Worm (Caenorhabditis elegans): ENCODE results near the gene dpyd-1.

DNA sequence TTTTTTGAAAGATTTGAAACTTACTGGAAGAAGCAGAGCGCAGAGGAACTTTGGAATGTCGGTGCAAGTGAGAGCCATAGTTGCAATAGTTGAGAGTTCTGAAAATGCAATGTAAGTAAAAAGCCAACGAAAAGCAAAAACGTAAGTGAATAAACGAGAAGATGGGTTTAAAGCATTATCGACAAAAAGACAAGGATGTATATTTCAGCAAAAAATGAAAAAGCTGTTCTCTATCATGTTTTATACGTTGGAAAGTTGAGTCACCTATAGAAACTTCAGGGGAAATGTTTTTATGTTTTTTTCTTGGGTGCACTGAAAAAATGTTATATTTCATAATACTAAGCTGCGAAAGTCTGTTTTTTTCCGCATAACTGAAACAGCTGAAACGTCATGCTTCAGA, 49.4 kb downstream of the dpyd-1 start, which contains the start of gene T23F2.5:
- no peak for TF ChIP-seq lsy-2 (tag; optimal IDR thresholded peaks at IDR 0.05)
- TF ChIP-seq lin-15B (tag; optimal IDR thresholded peaks at IDR 0.05): no peak

Measured in whole organism, L1 larva.